Worm (Caenorhabditis elegans): ENCODE measurements around the gene F28F9.3.

Gene F28F9.3

DNA sequence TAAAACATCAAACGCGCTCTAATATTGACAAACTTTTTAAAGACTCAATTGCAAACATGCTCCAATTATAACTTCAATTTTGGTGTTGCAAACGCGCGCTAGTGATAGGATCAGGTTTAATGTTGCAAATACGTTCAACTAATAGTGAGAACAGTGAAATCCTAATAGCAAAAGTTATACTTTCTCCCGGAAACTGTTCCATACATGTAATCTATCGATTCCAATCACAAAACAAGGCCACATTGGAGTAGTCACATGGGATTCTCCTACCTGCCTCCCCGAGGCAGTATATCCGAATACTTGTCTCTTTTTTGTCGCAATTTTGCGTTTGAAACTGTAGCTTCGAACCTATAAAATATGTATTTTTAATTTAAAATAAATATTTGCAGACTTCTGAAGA lies 43.2 kb downstream of the F28F9.3 start:
- TF ChIP-seq nhr-237 (tag; optimal IDR thresholded peaks at IDR 0.05): no peak
- no peak for TF ChIP-seq lin-13 (tag; optimal IDR thresholded peaks at IDR 0.05)
- no peak for TF ChIP-seq mep-1 (tag; optimal IDR thresholded peaks at IDR 0.05)

- TF ChIP-seq blmp-1 (tag; optimal IDR thresholded peaks at IDR 0.05): no peak
- TF ChIP-seq ceh-39 (tag; optimal IDR thresholded peaks at IDR 0.05): no peak
- TF ChIP-seq lsy-2 (tag; optimal IDR thresholded peaks at IDR 0.05): no peak
These were observed 46.5 kb downstream of the F28F9.3 start for ce11 chrIV:3873195-3873594.

DNA sequence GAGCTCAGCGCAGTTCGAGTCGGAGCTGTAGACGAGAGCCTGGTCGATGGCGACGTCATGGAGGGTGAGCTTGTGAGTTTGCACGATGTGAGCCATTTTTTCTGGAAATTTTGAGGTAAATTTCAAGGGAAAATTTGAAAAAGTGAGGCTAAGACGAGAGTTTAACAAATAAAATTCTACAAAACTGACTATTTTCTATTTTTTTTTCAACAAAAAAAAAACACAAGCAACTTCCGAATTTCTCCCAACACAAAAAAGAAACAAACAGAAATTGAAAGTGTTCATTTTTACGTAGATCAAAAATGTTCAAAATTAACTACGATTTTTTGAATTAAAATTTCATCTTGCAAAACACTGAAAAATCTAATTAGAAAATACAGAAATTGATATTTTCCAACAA lies 47.0 kb downstream of the F28F9.3 start, which contains the start of gene F37C4.5:
Gene F37C4.5, minus strand, starts transcription at position 101 of the 400 bp plus-strand sequence.
- TF ChIP-seq nhr-237 (tag; optimal IDR thresholded peaks at IDR 0.05): no peak
- TF ChIP-seq unc-62 (GFP tag; optimal IDR thresholded peaks at IDR 0.05): no peak
- TF ChIP-seq nhr-2 (tag; optimal IDR thresholded peaks at IDR 0.05): no peak
- TF ChIP-seq ceh-39 (tag; optimal IDR thresholded peaks at IDR 0.05): no peak

- TF ChIP-seq nhr-76 (tag; optimal IDR thresholded peaks at IDR 0.05): no peak
- peak; percentile 18 for TF ChIP-seq sptf-1 (tag; optimal IDR thresholded peaks at IDR 0.05)
- peak; percentile 34 for TF ChIP-seq ceh-83 (GFP tag; optimal IDR thresholded peaks at IDR 0.05)
These were observed 47.7 kb downstream of the F28F9.3 start for ce11 chrIV:3874417-3874816.

- TF ChIP-seq bed-3 (GFP tag; optimal IDR thresholded peaks at IDR 0.05) (no peak), nhr-2 (tag; optimal IDR thresholded peaks at IDR 0.05) (no peak), drap-1 (GFP tag; optimal IDR thresholded peaks at IDR 0.05) (no peak), elt-3 (tag; optimal IDR thresholded peaks at IDR 0.05) (no peak), mep-1 (tag; optimal IDR thresholded peaks at IDR 0.05) (no peak), sptf-1 (tag; optimal IDR thresholded peaks at IDR 0.05) (no peak), ceh-39 (tag; optimal IDR thresholded peaks at IDR 0.05) (no peak), ham-2 (GFP tag; optimal IDR thresholded peaks at IDR 0.05) (no peak), lsy-2 (tag; optimal IDR thresholded peaks at IDR 0.05) (no peak), ztf-11 (tag; optimal IDR thresholded peaks at IDR 0.05) (no peak), zip-8 (tag; optimal IDR thresholded peaks at IDR 0.05) (no peak), ces-1 (GFP tag; optimal IDR thresholded peaks at IDR 0.05) (no peak), cnd-1 (tag; optimal IDR thresholded peaks at IDR 0.05) (no peak), flh-1 (GFP tag; optimal IDR thresholded peaks at IDR 0.05) (no peak)
These were observed 48.6 kb downstream of the F28F9.3 start for ce11 chrIV:3875260-3875659.

ce11 chrIV:3876955-3877354 lies 50.3 kb downstream of the F28F9.3 start:
- TF ChIP-seq blmp-1 (tag; optimal IDR thresholded peaks at IDR 0.05): no peak
- TF ChIP-seq unc-62 (GFP tag; optimal IDR thresholded peaks at IDR 0.05): no peak
- no peak for TF ChIP-seq nhr-237 (tag; optimal IDR thresholded peaks at IDR 0.05)
- TF ChIP-seq nhr-28 (tag; optimal IDR thresholded peaks at IDR 0.05): no peak
- TF ChIP-seq ceh-43 (GFP tag; optimal IDR thresholded peaks at IDR 0.05): no peak
- TF ChIP-seq elt-1 (tag; optimal IDR thresholded peaks at IDR 0.05; ENCODE audit: borderline replicate concordance, insufficient read depth): no peak
- no peak for TF ChIP-seq ztf-11 (tag; optimal IDR thresholded peaks at IDR 0.05)
- TF ChIP-seq mab-5 (tag; optimal IDR thresholded peaks at IDR 0.05): no peak
- TF ChIP-seq unc-39 (tag; optimal IDR thresholded peaks at IDR 0.05): no peak
- no peak for TF ChIP-seq flh-1 (GFP tag; optimal IDR thresholded peaks at IDR 0.05)
- no peak for TF ChIP-seq lin-32 (GFP tag; optimal IDR thresholded peaks at IDR 0.05)
- no peak for TF ChIP-seq ceh-83 (GFP tag; optimal IDR thresholded peaks at IDR 0.05)
- TF ChIP-seq mep-1 (tag; optimal IDR thresholded peaks at IDR 0.05): no peak

ce11 chrIV:3878283-3878938 lies 51.7 kb downstream of the F28F9.3 start, which contains the start of gene F37C4.6:
Gene F37C4.6, minus strand, starts transcription at chrIV:3878333.
- TF ChIP-seq blmp-1 (tag; optimal IDR thresholded peaks at IDR 0.05): no peak
- TF ChIP-seq M03D4.4 (tag; optimal IDR thresholded peaks at IDR 0.05): no peak
- TF ChIP-seq tbx-8 (GFP tag; optimal IDR thresholded peaks at IDR 0.05): no peak
- no peak for TF ChIP-seq nhr-76 (tag; optimal IDR thresholded peaks at IDR 0.05)
- no peak for TF ChIP-seq ceh-43 (GFP tag; optimal IDR thresholded peaks at IDR 0.05)
- no peak for TF ChIP-seq snpc-4 (tag; optimal IDR thresholded peaks at IDR 0.05)
- no peak for TF ChIP-seq unc-62 (GFP tag; optimal IDR thresholded peaks at IDR 0.05)
- no peak for TF ChIP-seq ztf-11 (tag; optimal IDR thresholded peaks at IDR 0.05)
- no peak for TF ChIP-seq flh-1 (GFP tag; optimal IDR thresholded peaks at IDR 0.05)
- TF ChIP-seq mep-1 (tag; optimal IDR thresholded peaks at IDR 0.05): no peak
- no peak for TF ChIP-seq hlh-1 (tag; optimal IDR thresholded peaks at IDR 0.05)
- no peak for TF ChIP-seq lin-32 (GFP tag; optimal IDR thresholded peaks at IDR 0.05)
- no peak for TF ChIP-seq unc-39 (tag; optimal IDR thresholded peaks at IDR 0.05)
